Fruit fly (Drosophila melanogaster) whole organism, prepupa: ENCODE results near the gene Cht7.

Experiments used
- CG10631 ChIP-seq: fragments of 200-800 bp; sonication (Bioruptor generic); optimal IDR thresholded peaks from 2 replicates; lab custom pipeline; 2016; ENCODE audit warnings: missing biosample characterization, missing genetic modification characterization
- CG11294 ChIP-seq: fragments of 200-800 bp; sonication (Bioruptor generic); IDR thresholded peaks from 2 replicates; pipeline ENCODE4 v1.3.6; 2022; ENCODE audit warnings: missing biosample characterization, missing genetic modification characterization
- CG11762 ChIP-seq: fragments of 200-800 bp; sonication (Bioruptor generic); optimal IDR thresholded peaks from 3 replicates; lab custom pipeline; 2016; ENCODE audit warnings: missing biosample characterization, missing genetic modification characterization; ENCODE audit not compliant: insufficient read depth
- CG11902 ChIP-seq: fragments of 200-800 bp; sonication (Bioruptor generic); optimal IDR thresholded peaks from 3 replicates; lab custom pipeline; 2016; ENCODE audit warnings: missing biosample characterization, missing genetic modification characterization
- CG1621 ChIP-seq: fragments of 200-800 bp; sonication (Bioruptor generic); optimal IDR thresholded peaks from 3 replicates; lab custom pipeline; 2018; ENCODE audit warnings: missing biosample characterization, mild to moderate bottlenecking, missing genetic modification characterization
- CG3032 ChIP-seq: fragments of 200-800 bp; optimal IDR thresholded peaks from 2 replicates; lab custom pipeline; 2019; ENCODE audit warnings: missing biosample characterization, mild to moderate bottlenecking, missing genetic modification characterization, moderate library complexity
- CG31627 ChIP-seq: fragments of 200-800 bp; sonication (Bioruptor generic); optimal IDR thresholded peaks from 3 replicates; lab custom pipeline; 2016; ENCODE audit warnings: missing biosample characterization, missing genetic modification characterization
- CG32006 ChIP-seq: fragments of 200-800 bp; sonication (Bioruptor generic); optimal IDR thresholded peaks from 3 replicates; lab custom pipeline; 2017; ENCODE audit warnings: missing biosample characterization, mild to moderate bottlenecking, missing genetic modification characterization
- CG34406 ChIP-seq: fragments of 200-800 bp; sonication (Bioruptor generic); optimal IDR thresholded peaks from 3 replicates; lab custom pipeline; 2016; ENCODE audit warnings: missing biosample characterization, missing genetic modification characterization
- CG6163 ChIP-seq: fragments of 200-800 bp; sonication (Bioruptor generic); IDR thresholded peaks from 3 replicates; pipeline ENCODE4 v1.3.6; 2022; ENCODE audit warnings: missing biosample characterization, missing genetic modification characterization
- CG6792 ChIP-seq: fragments of 200-800 bp; sonication (Bioruptor generic); optimal IDR thresholded peaks from 3 replicates; lab custom pipeline; 2016; ENCODE audit warnings: missing biosample characterization, missing genetic modification characterization
- CG6854 ChIP-seq: fragments of 200-800 bp; sonication (Bioruptor generic); optimal IDR thresholded peaks from 2 replicates; lab custom pipeline; 2017; ENCODE audit warnings: missing biosample characterization, mild to moderate bottlenecking, missing genetic modification characterization
- CG9139 ChIP-seq: fragments of 200-800 bp; sonication (Bioruptor generic); optimal IDR thresholded peaks from 3 replicates; lab custom pipeline; 2017; ENCODE audit warnings: missing biosample characterization, mild to moderate bottlenecking, missing genetic modification characterization
- Eip75B ChIP-seq: fragments of 200-800 bp; sonication (Bioruptor generic); optimal IDR thresholded peaks from 3 replicates; lab custom pipeline; 2016; ENCODE audit warnings: missing biosample characterization, missing genetic modification characterization
- Eip78C ChIP-seq: fragments of 200-800 bp; sonication (Bioruptor generic); peaks from one replicate; lab custom pipeline; 2016; ENCODE audit warnings: missing biosample characterization, missing genetic modification characterization
- Eip93F ChIP-seq: fragments of 200-800 bp; sonication (Bioruptor generic); optimal IDR thresholded peaks from 2 replicates; lab custom pipeline; 2016; ENCODE audit warnings: missing biosample characterization, mild to moderate bottlenecking, missing genetic modification characterization
- Ets21C ChIP-seq: fragments of 200-800 bp; sonication (Bioruptor generic); optimal IDR thresholded peaks from 3 replicates; lab custom pipeline; 2016; ENCODE audit warnings: missing biosample characterization, missing genetic modification characterization
- Gug ChIP-seq: fragments of 200-800 bp; sonication (Bioruptor generic); IDR thresholded peaks from 2 replicates; pipeline ENCODE4 v1.3.6; 2022; ENCODE audit warnings: missing biosample characterization, missing genetic modification characterization
- Hr39 ChIP-seq: fragments of 200-800 bp; sonication (Bioruptor generic); optimal IDR thresholded peaks from 2 replicates; lab custom pipeline; 2016; ENCODE audit warnings: missing biosample characterization, missing genetic modification characterization
- Hr4 ChIP-seq: fragments of 200-800 bp; sonication (Bioruptor generic); optimal IDR thresholded peaks from 3 replicates; lab custom pipeline; 2016; ENCODE audit warnings: missing biosample characterization, missing genetic modification characterization
- Lpt ChIP-seq: fragments of 200-800 bp; sonication (Bioruptor generic); optimal IDR thresholded peaks from 3 replicates; lab custom pipeline; 2016; ENCODE audit warnings: missing biosample characterization, missing genetic modification characterization
- Met ChIP-seq: fragments of 200-800 bp; sonication (Bioruptor generic); optimal IDR thresholded peaks from 3 replicates; lab custom pipeline; 2016; ENCODE audit warnings: missing biosample characterization, missing genetic modification characterization
- OdsH ChIP-seq: fragments of 200-800 bp; sonication (Bioruptor generic); optimal IDR thresholded peaks from 3 replicates; lab custom pipeline; 2016; ENCODE audit warnings: missing biosample characterization, missing genetic modification characterization
- Smox ChIP-seq: fragments of 200-800 bp; sonication (Bioruptor generic); optimal IDR thresholded peaks from 3 replicates; lab custom pipeline; 2016; ENCODE audit warnings: missing biosample characterization, missing genetic modification characterization
- Sox102F ChIP-seq: fragments of 200-800 bp; sonication (Bioruptor generic); optimal IDR thresholded peaks from 2 replicates; lab custom pipeline; 2016; ENCODE audit warnings: missing biosample characterization, mild to moderate bottlenecking, missing genetic modification characterization
- Sox14 ChIP-seq: fragments of 200-800 bp; sonication (Bioruptor generic); optimal IDR thresholded peaks from 3 replicates; lab custom pipeline; 2016; ENCODE audit warnings: missing biosample characterization, missing genetic modification characterization
- Sox15 ChIP-seq: fragments of 200-800 bp; sonication (Bioruptor generic); optimal IDR thresholded peaks from 3 replicates; lab custom pipeline; 2016; ENCODE audit warnings: missing biosample characterization, missing genetic modification characterization
- acj6 ChIP-seq: fragments of 200-800 bp; sonication (Bioruptor generic); optimal IDR thresholded peaks from 3 replicates; lab custom pipeline; 2016; ENCODE audit warnings: missing biosample characterization, missing genetic modification characterization
- dac ChIP-seq: fragments of 200-800 bp; sonication (Bioruptor generic); optimal IDR thresholded peaks from 2 replicates; lab custom pipeline; 2017; ENCODE audit warnings: missing biosample characterization, mild to moderate bottlenecking, missing genetic modification characterization
- dsx ChIP-seq: fragments of 200-800 bp; optimal IDR thresholded peaks from 3 replicates; lab custom pipeline; 2019; ENCODE audit warnings: missing biosample characterization, mild to moderate bottlenecking, missing genetic modification characterization, moderate library complexity; ENCODE audit not compliant: poor library complexity, severe bottlenecking
- esn ChIP-seq: fragments of 200-800 bp; sonication (Bioruptor generic); optimal IDR thresholded peaks from 2 replicates; lab custom pipeline; 2016; ENCODE audit warnings: missing biosample characterization, mild to moderate bottlenecking, missing genetic modification characterization, moderate library complexity
- fd59A ChIP-seq: fragments of 200-800 bp; sonication (Bioruptor generic); optimal IDR thresholded peaks from 2 replicates; lab custom pipeline; 2017; ENCODE audit warnings: missing biosample characterization, mild to moderate bottlenecking, missing genetic modification characterization, missing genetic modification reagents
- fd85E ChIP-seq: fragments of 200-800 bp; sonication (Bioruptor generic); optimal IDR thresholded peaks from 3 replicates; lab custom pipeline; 2016; ENCODE audit warnings: missing biosample characterization, missing genetic modification characterization
- fkh ChIP-seq: fragments of 200-800 bp; sonication (Bioruptor generic); optimal IDR thresholded peaks from 3 replicates; lab custom pipeline; 2017; ENCODE audit warnings: missing biosample characterization, mild to moderate bottlenecking, missing genetic modification characterization, moderate library complexity
- lz ChIP-seq: fragments of 200-800 bp; sonication (Bioruptor generic); optimal IDR thresholded peaks from 3 replicates; lab custom pipeline; 2016; ENCODE audit warnings: missing biosample characterization, missing genetic modification characterization
- net ChIP-seq: fragments of 200-800 bp; sonication (Bioruptor generic); optimal IDR thresholded peaks from 3 replicates; lab custom pipeline; 2016; ENCODE audit warnings: missing biosample characterization, missing genetic modification characterization
- pdm3 ChIP-seq: fragments of 200-800 bp; sonication (Bioruptor generic); optimal IDR thresholded peaks from 3 replicates; lab custom pipeline; 2016; ENCODE audit warnings: missing biosample characterization, missing genetic modification characterization
- salr ChIP-seq, 2 experiments: fragments of 200-800 bp; sonication (Bioruptor generic); optimal IDR thresholded peaks; 3 replicates each; lab custom pipeline; 2016 to 2018; ENCODE audit warnings: missing biosample characterization in 2 of 2, missing genetic modification characterization in 2 of 2, mild to moderate bottlenecking in 1 of 2
- ss ChIP-seq, 2 experiments: fragments of 200-800 bp; sonication (Bioruptor generic); optimal IDR thresholded peaks; 2 replicates in 1 of 2; 3 replicates in 1 of 2; lab custom pipeline; 2017 to 2018; ENCODE audit warnings: mild to moderate bottlenecking in 2 of 2, missing biosample characterization in 2 of 2, missing genetic modification characterization in 2 of 2, moderate library complexity in 1 of 2
- svp ChIP-seq: fragments of 200-800 bp; sonication (Bioruptor generic); peaks from one replicate; lab custom pipeline; 2016; ENCODE audit warnings: missing biosample characterization, missing genetic modification characterization
- topi ChIP-seq: fragments of 200-800 bp; sonication (Bioruptor generic); optimal IDR thresholded peaks from 3 replicates; lab custom pipeline; 2016; ENCODE audit warnings: missing biosample characterization, missing genetic modification characterization

Cht7 gene

dm6 chr3L:3121769-3122432 is 15.1 kb upstream of the Cht7 start:
- TF ChIP-seq CG31627 (GFP tag; lab: Kevin White, UChicago) (no peak), ss (GFP tag; optimal IDR thresholded peaks at IDR 0.05; lab: Kevin White, UChicago) (peak in 1 of 2 experiments; percentile 28), svp (GFP tag; lab: Kevin White, UChicago) (peak; percentile 60), CG10631 (peak; percentile 13), CG6854 (GFP tag; lab: Kevin White, UChicago) (no peak), OdsH (GFP tag; lab: Kevin White, UChicago) (no peak), dsx (GFP tag; lab: Kevin White, UChicago) (no peak), Eip93F (no peak), salr (GFP tag; optimal IDR thresholded peaks at IDR 0.05; lab: Kevin White, UChicago) (no peak), Gug (GFP tag; lab: Robert Waterston, UW) (no peak), CG1621 (tag; lab: Kevin White, UChicago) (no peak)

- TF ChIP-seq CG6163 (no peak), CG11902 (GFP tag; lab: Kevin White, UChicago) (no peak), dac (GFP tag; lab: Kevin White, UChicago) (no peak), Hr4 (no peak), pdm3 (GFP tag; lab: Kevin White, UChicago) (no peak), Ets21C (GFP tag; lab: Kevin White, UChicago) (no peak), Sox14 (GFP tag; lab: Kevin White, UChicago) (no peak), Smox (no peak), CG6792 (GFP tag; lab: Kevin White, UChicago) (no peak), dsx (GFP tag; lab: Kevin White, UChicago) (no peak), fd85E (no peak), fd59A (no peak), Lpt (GFP tag; lab: Kevin White, UChicago) (no peak), CG10631 (no peak), net (GFP tag; lab: Kevin White, UChicago) (no peak), Met (GFP tag; lab: Kevin White, UChicago) (no peak), lz (no peak), Hr39 (GFP tag; lab: Kevin White, UChicago) (no peak), Eip75B (GFP tag; lab: Kevin White, UChicago) (no peak)
- TF ChIP-seq, all 60 proteins: peak for 0
These were observed 7.6 kb upstream of the Cht7 start, which contains the start of gene CG45067 for dm6 chr3L:3114367-3114766. Gene CG45067, minus strand, starts transcription at chr3L:3114467.

- TF ChIP-seq dsx (GFP tag; lab: Kevin White, UChicago): no peak
- TF ChIP-seq Sox102F (GFP tag; lab: Kevin White, UChicago): no peak
- no peak for TF ChIP-seq CG6163
- no peak for TF ChIP-seq CG6792 (GFP tag; lab: Kevin White, UChicago)
These were observed 4.4 kb upstream of the Cht7 start, which contains the start of gene CG45066 for dm6 chr3L:3111127-3111526. Gene CG45066, minus strand, starts transcription at chr3L:3111227.

- TF ChIP-seq Ets21C (GFP tag; lab: Kevin White, UChicago) (no peak), CG11762 (no peak), Sox102F (GFP tag; lab: Kevin White, UChicago) (no peak), CG10631 (peak; percentile 35), CG6854 (GFP tag; lab: Kevin White, UChicago) (no peak), ss (GFP tag; optimal IDR thresholded peaks at IDR 0.05; lab: Kevin White, UChicago) (peak in 1 of 2 experiments; percentile 26), CG6163 (no peak; the same call in 2 of the 3 replicates), CG34406 (GFP tag; lab: Kevin White, UChicago) (no peak), lz (peak; percentile 46), pdm3 (GFP tag; lab: Kevin White, UChicago) (no peak), CG3032 (tag; lab: Kevin White, UChicago) (peak; percentile 55), Sox15 (GFP tag; lab: Kevin White, UChicago) (peak; percentile 15), Gug (GFP tag; lab: Robert Waterston, UW) (no peak), CG32006 (no peak), CG6792 (GFP tag; lab: Kevin White, UChicago) (peak; percentile 52), acj6 (GFP tag; lab: Kevin White, UChicago) (no peak), Met (GFP tag; lab: Kevin White, UChicago) (no peak), esn (GFP tag; lab: Kevin White, UChicago) (peak; percentile 62), fkh (GFP tag; lab: Kevin White, UChicago) (no peak), CG11294 (GFP tag; lab: Robert Waterston, UW) (no peak), Eip78C (GFP tag; lab: Kevin White, UChicago) (peak; percentile 90), CG9139 (GFP tag; lab: Kevin White, UChicago) (no peak), Eip93F (no peak), OdsH (GFP tag; lab: Kevin White, UChicago) (no peak), topi (no peak), CG1621 (tag; lab: Kevin White, UChicago) (no peak)
These were observed 2.8 kb upstream of the Cht7 start for dm6 chr3L:3109417-3110090.
